Worm (Caenorhabditis elegans): Measurements from ENCODE around the gene C24G6.8.

- no peak for TF ChIP-seq eor-1 (tag; optimal IDR thresholded peaks at IDR 0.05)
- no peak for TF ChIP-seq nhr-67 (tag; optimal IDR thresholded peaks at IDR 0.05)
- TF ChIP-seq ama-1 (optimal IDR thresholded peaks at IDR 0.05): no peak
Observed at ce11 chrV:5548497-5548896, 12.8 kb upstream of the C24G6.8 start.
